In genomic region chrIII:7790522-7790921, ce11 we compare ENCODE assay signal across 1 worm cellular context.
TF ChIP-seq lines count a peak whose summit lies in the region.

No protein-coding gene starts in this region.

TF ChIP-seq in whole organism, L1 larva, 84 proteins besides CTCF, POLR2A, EP300 and RAD21 (continued from another document):
- TF ChIP-seq ama-1 (optimal IDR thresholded peaks at IDR 0.05; lab: Kevin White, UChicago): no peak
- TF ChIP-seq ceh-88 (GFP tag; IDR thresholded peaks at IDR 0.05; lab: Robert Waterston, UW): no peak
- peak; percentile 65 for TF ChIP-seq nhr-71 (tag; optimal IDR thresholded peaks at IDR 0.05; lab: Kevin White, UChicago)
- TF ChIP-seq ztf-4 (tag; optimal IDR thresholded peaks at IDR 0.05; lab: Kevin White, UChicago): no peak
- peak; percentile 33; the same call in 1 of the 2 replicates for TF ChIP-seq nhr-19 (GFP tag; conservative IDR thresholded peaks at IDR 0.05; lab: Robert Waterston, UW)
- TF ChIP-seq ets-5 (GFP tag; IDR thresholded peaks at IDR 0.05; lab: Robert Waterston, UW): no peak
- TF ChIP-seq pag-3 (tag; optimal IDR thresholded peaks at IDR 0.05; lab: Kevin White, UChicago; ENCODE audit: borderline replicate concordance, insufficient read depth): no peak
- TF ChIP-seq vab-15 (tag; optimal IDR thresholded peaks at IDR 0.05; lab: Kevin White, UChicago): peak; percentile 5
- TF ChIP-seq hlh-4 (tag; optimal IDR thresholded peaks at IDR 0.05; lab: Kevin White, UChicago): no peak
- peak in 1 of 2 experiments; percentile 16 for TF ChIP-seq ztf-11 (tag; optimal IDR thresholded peaks at IDR 0.05; lab: Kevin White, UChicago)
- TF ChIP-seq nhr-28 (tag; optimal IDR thresholded peaks at IDR 0.05; lab: Kevin White, UChicago): no peak
- no peak for TF ChIP-seq unc-86 (tag; optimal IDR thresholded peaks at IDR 0.05; lab: Kevin White, UChicago)
- TF ChIP-seq elt-2 (tag; optimal IDR thresholded peaks at IDR 0.05; lab: Kevin White, UChicago): no peak
- TF ChIP-seq sptf-1 (tag; optimal IDR thresholded peaks at IDR 0.05; lab: Kevin White, UChicago): no peak
- TF ChIP-seq nhr-77 (tag; optimal IDR thresholded peaks at IDR 0.05; lab: Kevin White, UChicago): no peak
- TF ChIP-seq rnt-1 (tag; optimal IDR thresholded peaks at IDR 0.05; lab: Kevin White, UChicago): peak; percentile 66
- TF ChIP-seq lin-14 (GFP tag; optimal IDR thresholded peaks at IDR 0.05; lab: Kevin White, UChicago): peak; percentile 56
- no peak for TF ChIP-seq aly-2 (tag; optimal IDR thresholded peaks at IDR 0.05; lab: Kevin White, UChicago)
- TF ChIP-seq snpc-4 (tag; optimal IDR thresholded peaks at IDR 0.05; lab: Kevin White, UChicago): no peak
- no peak for TF ChIP-seq efl-3 (GFP tag; optimal IDR thresholded peaks at IDR 0.05; lab: Kevin White, UChicago)
- TF ChIP-seq lir-3 (tag; optimal IDR thresholded peaks at IDR 0.05; lab: Kevin White, UChicago; ENCODE audit: poor library complexity): no peak
- no peak for TF ChIP-seq C16A3.4 (tag; optimal IDR thresholded peaks at IDR 0.05; lab: Kevin White, UChicago)
- no peak for TF ChIP-seq pqm-1 (tag; optimal IDR thresholded peaks at IDR 0.05; lab: Kevin White, UChicago)
- TF ChIP-seq sup-37 (GFP tag; optimal IDR thresholded peaks at IDR 0.05; lab: Kevin White, UChicago): no peak
- TF ChIP-seq Y116A8C.19 (tag; optimal IDR thresholded peaks at IDR 0.05; lab: Kevin White, UChicago; ENCODE audit: borderline replicate concordance): no peak
- TF ChIP-seq mab-9 (GFP tag; IDR thresholded peaks at IDR 0.05; lab: Robert Waterston, UW): no peak
- TF ChIP-seq zag-1 (tag; optimal IDR thresholded peaks at IDR 0.05; lab: Kevin White, UChicago): no peak
- TF ChIP-seq nhr-85 (tag; lab: Kevin White, UChicago): peak; percentile 76
- TF ChIP-seq efl-1 (optimal IDR thresholded peaks at IDR 0.05; lab: Kevin White, UChicago): no peak
- TF ChIP-seq efl-1 (GFP tag; optimal IDR thresholded peaks at IDR 0.05 in 1 of 2; lab: Kevin White, UChicago): peak in 1 of 2 experiments; percentile 64
- no peak for TF ChIP-seq egl-13 (tag; optimal IDR thresholded peaks at IDR 0.05; lab: Kevin White, UChicago)
- TF ChIP-seq lin-39 (tag; optimal IDR thresholded peaks at IDR 0.05; lab: Kevin White, UChicago): no peak
- TF ChIP-seq hpl-2 (GFP tag; optimal IDR thresholded peaks at IDR 0.05; lab: Kevin White, UChicago): no peak
- no peak for TF ChIP-seq irx-1 (tag; optimal IDR thresholded peaks at IDR 0.05; lab: Kevin White, UChicago)
- TF ChIP-seq skn-1 (tag; optimal IDR thresholded peaks at IDR 0.05; lab: Kevin White, UChicago): no peak
- TF ChIP-seq pax-3 (tag; optimal IDR thresholded peaks at IDR 0.05; lab: Kevin White, UChicago): no peak
- no peak for TF ChIP-seq fkh-4 (tag; optimal IDR thresholded peaks at IDR 0.05; lab: Kevin White, UChicago; ENCODE audit: borderline replicate concordance)
- TF ChIP-seq dpl-1 (GFP tag; optimal IDR thresholded peaks at IDR 0.05; lab: Kevin White, UChicago): no peak
- TF ChIP-seq fos-1 (tag; optimal IDR thresholded peaks at IDR 0.05; lab: Kevin White, UChicago): no peak
- TF ChIP-seq nhr-84 (tag; optimal IDR thresholded peaks at IDR 0.05; lab: Kevin White, UChicago): no peak
- no peak for TF ChIP-seq fkh-10 (GFP tag; optimal IDR thresholded peaks at IDR 0.05; lab: Kevin White, UChicago)
- TF ChIP-seq alr-1 (tag; optimal IDR thresholded peaks at IDR 0.05; lab: Kevin White, UChicago; ENCODE audit: borderline replicate concordance): no peak
- no peak for TF ChIP-seq sox-4 (tag; optimal IDR thresholded peaks at IDR 0.05; lab: Kevin White, UChicago)
- no peak for TF ChIP-seq nhr-76 (tag; optimal IDR thresholded peaks at IDR 0.05; lab: Kevin White, UChicago)
- no peak for TF ChIP-seq lin-35 (GFP tag; optimal IDR thresholded peaks at IDR 0.05; lab: Kevin White, UChicago)
- no peak for TF ChIP-seq ceh-82 (tag; optimal IDR thresholded peaks at IDR 0.05; lab: Kevin White, UChicago)
- TF ChIP-seq nhr-12 (tag; optimal IDR thresholded peaks at IDR 0.05; lab: Kevin White, UChicago): no peak
- TF ChIP-seq isw-1 (GFP tag; IDR thresholded peaks at IDR 0.05; lab: Robert Waterston, UW): no peak
- no peak for TF ChIP-seq nhr-90 (tag; optimal IDR thresholded peaks at IDR 0.05; lab: Kevin White, UChicago; ENCODE audit: poor library complexity)
